Fruit fly (Drosophila melanogaster): ENCODE measurements around the gene RhoGAP92B.
A peak's percentile ranks its signal among the peaks of the same experiment; 100 is the strongest.

Gene RhoGAP92B

dm6 chr3R:19902926-19903739 lies 1.8 kb upstream of the RhoGAP92B start, which contains the start of gene ClpX (continued):
- TF ChIP-seq CG6791 (GFP tag; IDR thresholded peaks at IDR 0.05; ENCODE audit: partially characterized antibody): peak; percentile 75
- no peak for TF ChIP-seq pan (optimal IDR thresholded peaks at IDR 0.05)
- peak in 1 of 2 experiments; percentile 12 for TF ChIP-seq pan (GFP tag; optimal IDR thresholded peaks at IDR 0.05 in 1 of 2, IDR thresholded peaks at IDR 0.05 in 1 of 2)
- TF ChIP-seq CG2129 (GFP tag; IDR thresholded peaks at IDR 0.05; ENCODE audit: partially characterized antibody): 0 out of 2 replicates have a peak, but pooled peaks have one; percentile 23
- peak; percentile 80 for TF ChIP-seq sna (GFP tag; IDR thresholded peaks at IDR 0.05; ENCODE audit: partially characterized antibody)
- TF ChIP-seq Dp (GFP tag; optimal IDR thresholded peaks at IDR 0.05): peak; percentile 51
- no peak for TF ChIP-seq Hr78 (GFP tag; optimal IDR thresholded peaks at IDR 0.05)
- TF ChIP-seq lilli (GFP tag; optimal IDR thresholded peaks at IDR 0.05): peak; percentile 5
- peak; percentile 17 for TF ChIP-seq CG3281 (GFP tag; optimal IDR thresholded peaks at IDR 0.05)
- no peak for TF ChIP-seq Hand (GFP tag; optimal IDR thresholded peaks at IDR 0.05)
- TF ChIP-seq CG17612 (GFP tag; IDR thresholded peaks at IDR 0.05): no peak
- no peak for TF ChIP-seq CHES-1-like (GFP tag; optimal IDR thresholded peaks at IDR 0.05)
- TF ChIP-seq Lhr (GFP tag; optimal IDR thresholded peaks at IDR 0.05): no peak
- TF ChIP-seq repo (GFP tag; optimal IDR thresholded peaks at IDR 0.05): no peak
- TF ChIP-seq CG34376 (GFP tag; optimal IDR thresholded peaks at IDR 0.05): peak; percentile 37
- TF ChIP-seq Mrtf (GFP tag; IDR thresholded peaks at IDR 0.05): no peak
- TF ChIP-seq grau (tag; optimal IDR thresholded peaks at IDR 0.05): peak; percentile 16

DNA sequence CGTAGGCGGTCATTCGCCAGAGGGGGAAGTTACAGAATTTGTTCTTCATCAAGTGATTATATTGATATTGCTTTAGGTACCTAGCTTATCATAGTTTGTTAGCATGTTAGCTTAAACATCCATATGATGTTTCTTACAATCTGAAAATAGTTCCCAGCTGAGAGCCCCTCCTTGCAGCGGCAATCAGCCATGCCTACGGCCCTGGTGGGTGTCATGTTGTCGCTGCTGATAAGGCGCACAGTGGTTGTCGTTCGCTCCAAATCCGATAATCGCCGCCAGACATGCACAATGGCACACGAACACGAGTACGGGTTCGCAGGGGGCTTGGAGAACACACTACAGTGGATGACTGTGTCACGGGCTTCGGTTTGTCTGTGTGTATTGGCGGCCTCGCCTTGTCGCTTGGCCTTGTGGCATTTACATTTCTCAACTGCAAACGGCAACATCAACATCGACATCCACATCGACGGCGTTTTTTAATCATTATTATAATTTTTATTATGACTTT lies 1.0 kb downstream of the RhoGAP92B start:
- TF ChIP-seq Sox102F (GFP tag; optimal IDR thresholded peaks at IDR 0.05) (peak; percentile 81), Sin3A (optimal IDR thresholded peaks at IDR 0.05) (no peak), CG3726 (GFP tag; IDR thresholded peaks at IDR 0.05) (peak; percentile 78; the same call in 1 of the 3 replicates), tap (tag; optimal IDR thresholded peaks at IDR 0.05) (peak; percentile 70), CG11085 (GFP tag; IDR thresholded peaks at IDR 0.05) (no peak), YL-1 (GFP tag; optimal IDR thresholded peaks at IDR 0.05) (peak; percentile 39), crol (GFP tag; IDR thresholded peaks at IDR 0.05) (no peak), H2.0 (GFP tag; IDR thresholded peaks at IDR 0.05) (peak; percentile 74), pan (optimal IDR thresholded peaks at IDR 0.05) (no peak), pan (GFP tag; optimal IDR thresholded peaks at IDR 0.05 in 1 of 2, IDR thresholded peaks at IDR 0.05 in 1 of 2) (peak in 1 of 2 experiments; percentile 90), luna (GFP tag; optimal IDR thresholded peaks at IDR 0.05) (no peak), onecut (GFP tag; IDR thresholded peaks at IDR 0.05) (peak; percentile 59), HLH54F (GFP tag; optimal IDR thresholded peaks at IDR 0.05) (peak; percentile 83), CG14014 (GFP tag; IDR thresholded peaks at IDR 0.05) (peak; percentile 85), CG13624 (GFP tag; optimal IDR thresholded peaks at IDR 0.05) (peak; percentile 85), grau (tag; optimal IDR thresholded peaks at IDR 0.05) (peak; percentile 84), pb (GFP tag; optimal IDR thresholded peaks at IDR 0.05) (peak; percentile 63), danr (GFP tag; IDR thresholded peaks at IDR 0.05) (peak; percentile 82), Atf6 (GFP tag; IDR thresholded peaks at IDR 0.05) (peak; percentile 86), exex (tag; optimal IDR thresholded peaks at IDR 0.05) (peak; percentile 49), Hr78 (GFP tag; optimal IDR thresholded peaks at IDR 0.05) (no peak), CG17612 (GFP tag; IDR thresholded peaks at IDR 0.05) (no peak), CG13894 (tag; optimal IDR thresholded peaks at IDR 0.05) (peak; percentile 33), ATbp (GFP tag; optimal IDR thresholded peaks at IDR 0.05) (peak; percentile 78), Xbp1 (GFP tag; optimal IDR thresholded peaks at IDR 0.05) (peak; percentile 87), CG1603 (tag; optimal IDR thresholded peaks at IDR 0.05) (peak; percentile 87), Gug (GFP tag; IDR thresholded peaks at IDR 0.05) (peak; percentile 89), GATAe (GFP tag; conservative IDR thresholded peaks at IDR 0.05) (peak; percentile 82), Dip3 (GFP tag; optimal IDR thresholded peaks at IDR 0.05) (peak; percentile 86), Jarid2 (GFP tag; optimal IDR thresholded peaks at IDR 0.05) (no peak), CG2129 (GFP tag; IDR thresholded peaks at IDR 0.05; ENCODE audit: partially characterized antibody) (no peak), CG17912 (GFP tag; optimal IDR thresholded peaks at IDR 0.05) (no peak), ro (GFP tag; IDR thresholded peaks at IDR 0.05) (peak; percentile 38; the same call in 1 of the 2 replicates), B-H1 (GFP tag; IDR thresholded peaks at IDR 0.05) (peak; percentile 76; the same call in 2 of the 3 replicates), Mad (GFP tag; optimal IDR thresholded peaks at IDR 0.05) (peak; percentile 70), slp2 (GFP tag; optimal IDR thresholded peaks at IDR 0.05) (peak; percentile 48)

All from whole organism, embryonic.